Worm (Caenorhabditis elegans) whole organism, L2 larva: ENCODE results near the gene npl-10.

Experiments used
- aly-2 ChIP-seq: fragments of 150-350 bp; optimal IDR thresholded peaks from 2 replicates; lab custom pipeline; 2014; ENCODE audit warnings: missing biosample characterization, missing genetic modification characterization
- blmp-1 ChIP-seq: sonication (generic microtip); optimal IDR thresholded peaks from 2 replicates; lab custom pipeline; 2017; ENCODE audit warnings: missing genetic modification characterization, mild to moderate bottlenecking, missing compliant biosample characterization, antibody characterized with exemption, moderate library complexity; ENCODE audit not compliant: insufficient read depth
- lsy-2 ChIP-seq, 2 experiments: fragments of 150-350 bp in 1 of 2; sonication (generic microtip) in 1 of 2; optimal IDR thresholded peaks; 2 replicates each; lab custom pipeline; 2014 to 2017; ENCODE audit warnings: missing biosample characterization in 2 of 2, missing genetic modification characterization in 2 of 2
- nhr-11 ChIP-seq: fragments of 150-350 bp; optimal IDR thresholded peaks from 2 replicates; lab custom pipeline; 2014; ENCODE audit warnings: missing biosample characterization, missing genetic modification characterization
- snpc-4 ChIP-seq: fragments of 150-350 bp; optimal IDR thresholded peaks from 2 replicates; lab custom pipeline; 2014; ENCODE audit warnings: missing biosample characterization, missing genetic modification characterization
- unc-62 ChIP-seq: fragments of 150-350 bp; optimal IDR thresholded peaks from 2 replicates; lab custom pipeline; 2014; ENCODE audit warnings: missing biosample characterization, missing genetic modification reagents, missing genetic modification characterization

ce11 chrIII:3902588-3903325 lies 33.0 kb downstream of the npl-10 start:
- no peak for TF ChIP-seq aly-2 (tag; lab: Kevin White, UChicago)
- TF ChIP-seq snpc-4 (tag; lab: Kevin White, UChicago): no peak
- peak in 1 of 2 experiments; percentile 36 for TF ChIP-seq lsy-2 (tag; optimal IDR thresholded peaks at IDR 0.05; lab: Kevin White, UChicago)
- TF ChIP-seq unc-62: no peak
- TF ChIP-seq blmp-1 (tag; lab: Kevin White, UChicago): no peak
- no peak for TF ChIP-seq nhr-11 (tag; lab: Kevin White, UChicago)
